Worm (Caenorhabditis elegans): ENCODE data around the gene T19D12.10.

ce11 chrII:6673894-6674293 is 15.2 kb upstream of the T19D12.10 start, which contains the start of gene H43E16.1:
- TF ChIP-seq zag-1 (tag; optimal IDR thresholded peaks at IDR 0.05) (no peak), nhr-11 (tag; optimal IDR thresholded peaks at IDR 0.05) (no peak), nhr-12 (tag; optimal IDR thresholded peaks at IDR 0.05) (no peak), lin-13 (GFP tag; optimal IDR thresholded peaks at IDR 0.05) (no peak), unc-62 (GFP tag; optimal IDR thresholded peaks at IDR 0.05) (no peak), ztf-4 (tag; optimal IDR thresholded peaks at IDR 0.05) (no peak), ama-1 (optimal IDR thresholded peaks at IDR 0.05) (no peak), ceh-82 (tag; optimal IDR thresholded peaks at IDR 0.05) (no peak), nhr-10 (tag; optimal IDR thresholded peaks at IDR 0.05) (no peak), fos-1 (tag; optimal IDR thresholded peaks at IDR 0.05) (peak; percentile 95), aly-2 (tag; optimal IDR thresholded peaks at IDR 0.05) (no peak), blmp-1 (tag; optimal IDR thresholded peaks at IDR 0.05; ENCODE audit: insufficient read depth) (no peak), C34F6.9 (tag; optimal IDR thresholded peaks at IDR 0.05) (no peak)
